Fruit fly (Drosophila melanogaster): ENCODE measurements around the gene orion.

DNA sequence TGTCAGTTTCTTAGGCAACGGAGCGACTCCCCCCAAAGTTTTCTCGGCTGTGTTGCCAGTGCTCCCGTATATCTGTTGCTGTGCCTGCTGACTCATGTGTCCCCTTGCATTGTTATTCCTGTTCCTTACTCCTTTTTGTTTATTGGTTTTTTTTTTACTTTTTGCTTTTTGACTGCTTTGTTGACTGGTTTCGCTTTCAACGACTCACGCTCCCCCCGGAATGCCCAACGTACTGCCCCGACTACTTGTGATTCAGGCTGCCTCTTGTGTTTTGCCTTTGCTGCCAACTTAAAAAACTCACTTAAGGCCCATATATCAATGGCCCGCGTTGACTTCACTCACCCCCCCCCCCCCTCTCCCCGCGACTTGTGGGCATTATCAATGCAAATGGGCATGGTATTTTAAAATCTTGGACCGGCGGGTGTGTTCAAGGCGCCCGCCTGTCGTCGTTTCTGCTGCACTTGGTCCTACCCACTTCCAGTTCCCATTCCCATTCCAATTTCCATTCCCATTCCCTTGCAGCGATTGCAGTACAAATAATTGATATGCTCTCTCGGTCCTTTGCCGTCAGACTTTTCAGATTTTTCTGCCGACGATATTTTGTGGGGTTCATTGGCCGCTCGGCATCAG lies 26.7 kb upstream of the orion start:
- TF ChIP-seq insv (optimal IDR thresholded peaks at IDR 0.05), result no peak
- TF ChIP-seq Sin3A (optimal IDR thresholded peaks at IDR 0.05), result no peak
- no peak for TF ChIP-seq psq (optimal IDR thresholded peaks at IDR 0.05)
- no peak for TF ChIP-seq h (optimal IDR thresholded peaks at IDR 0.05)
- no peak for TF ChIP-seq ttk (optimal IDR thresholded peaks at IDR 0.05)
- TF ChIP-seq Myc (optimal IDR thresholded peaks at IDR 0.05), result no peak
